Fruit fly (Drosophila melanogaster) whole organism, embryonic: ENCODE data around the gene Mur2B.

Source experiments
- Abd-B ChIP-seq: fragments of 200-800 bp; sonication (Bioruptor generic); optimal IDR thresholded peaks from 2 replicates; lab custom pipeline; 2018; ENCODE audit warnings: missing biosample characterization, mild to moderate bottlenecking, missing genetic modification characterization, moderate library complexity
- Asciz ChIP-seq: fragments of 200-800 bp; sonication (Bioruptor generic); optimal IDR thresholded peaks from 2 replicates; lab custom pipeline; 2017; ENCODE audit warnings: missing biosample characterization, mild to moderate bottlenecking, missing genetic modification characterization, missing genetic modification reagents
- CG11560 ChIP-seq: fragments of 200-800 bp; sonication (Bioruptor generic); IDR thresholded peaks from 3 replicates; pipeline ENCODE4 v1.3.6; 2022; ENCODE audit warnings: missing biosample characterization, missing genetic modification characterization
- CG11695 ChIP-seq: fragments of 200-800 bp; sonication (Bioruptor generic); IDR thresholded peaks from 3 replicates; pipeline ENCODE4 v1.3.6; 2022; ENCODE audit warnings: missing biosample characterization, missing genetic modification characterization
- CG12391 ChIP-seq: fragments of 200-800 bp; sonication (Bioruptor generic); optimal IDR thresholded peaks from 3 replicates; lab custom pipeline; 2018; ENCODE audit warnings: missing biosample characterization, mild to moderate bottlenecking, missing genetic modification characterization, moderate library complexity
- CG13775 ChIP-seq: fragments of 200-800 bp; sonication (Bioruptor generic); optimal IDR thresholded peaks from 3 replicates; lab custom pipeline; 2017; ENCODE audit warnings: missing biosample characterization, mild to moderate bottlenecking, missing genetic modification characterization
- CG17568 ChIP-seq: fragments of 200-800 bp; sonication (Bioruptor generic); optimal IDR thresholded peaks from 2 replicates; lab custom pipeline; 2018; ENCODE audit warnings: missing biosample characterization, mild to moderate bottlenecking, missing genetic modification characterization, moderate library complexity
- CG17802 ChIP-seq: fragments of 200-800 bp; sonication (Bioruptor generic); optimal IDR thresholded peaks from 2 replicates; lab custom pipeline; 2018; ENCODE audit warnings: missing biosample characterization, mild to moderate bottlenecking, missing genetic modification characterization, moderate library complexity
- CG1792 ChIP-seq: fragments of 200-800 bp; sonication (Bioruptor generic); optimal IDR thresholded peaks from 2 replicates; lab custom pipeline; 2016; ENCODE audit warnings: missing biosample characterization, missing genetic modification characterization
- CG2116 ChIP-seq: fragments of 200-800 bp; sonication (Bioruptor generic); optimal IDR thresholded peaks from 3 replicates; lab custom pipeline; 2018; ENCODE audit warnings: missing biosample characterization, mild to moderate bottlenecking, missing genetic modification characterization
- CG2129 ChIP-seq: fragments of 200-800 bp; sonication (Bioruptor generic); IDR thresholded peaks from 2 replicates; pipeline ENCODE4 v1.3.6; 2022; ENCODE audit warnings: missing biosample characterization, missing genetic modification characterization; ENCODE audit not compliant: partially characterized antibody
- CG32772 ChIP-seq: fragments of 200-800 bp; sonication (Bioruptor generic); IDR thresholded peaks from 2 replicates; pipeline ENCODE4 v1.3.6; 2022; ENCODE audit warnings: missing biosample characterization, missing genetic modification characterization
- CG34376 ChIP-seq: fragments of 200-800 bp; sonication (Bioruptor generic); optimal IDR thresholded peaks from 2 replicates; lab custom pipeline; 2018; ENCODE audit warnings: missing biosample characterization, mild to moderate bottlenecking, missing genetic modification characterization
- CG4282 ChIP-seq: fragments of 200-800 bp; sonication (Bioruptor generic); optimal IDR thresholded peaks from 2 replicates; lab custom pipeline; 2016; ENCODE audit warnings: missing biosample characterization, missing genetic modification characterization
- CG6813 ChIP-seq: fragments of 200-800 bp; sonication (Bioruptor generic); optimal IDR thresholded peaks from 2 replicates; lab custom pipeline; 2017; ENCODE audit warnings: missing biosample characterization, missing genetic modification characterization, mild to moderate bottlenecking, moderate library complexity, missing genetic modification reagents
- CG7357 ChIP-seq: fragments of 200-800 bp; sonication (Bioruptor generic); IDR thresholded peaks from 3 replicates; pipeline ENCODE4 v1.3.6; 2022; ENCODE audit warnings: missing biosample characterization, missing genetic modification characterization
- CG8290 ChIP-seq, 3 experiments: fragments of 200-800 bp; sonication (Bioruptor generic); optimal IDR thresholded peaks; 2 replicates each; lab custom pipeline; 2016 to 2019; ENCODE audit warnings: missing biosample characterization in 3 of 3, missing genetic modification characterization in 3 of 3, mild to moderate bottlenecking in 2 of 3, moderate library complexity in 1 of 3
- Dfd ChIP-seq, 2 experiments: fragments of >200 bp; optimal IDR thresholded peaks; 2 replicates each; lab custom pipeline; 2017; ENCODE audit warnings: missing biosample characterization in 2 of 2, missing genetic modification characterization in 2 of 2
- Doc3 ChIP-seq: fragments of 200-800 bp; sonication (Bioruptor generic); IDR thresholded peaks from 3 replicates; pipeline ENCODE4 v1.3.6; 2022; ENCODE audit warnings: missing biosample characterization, missing genetic modification characterization; ENCODE audit not compliant: partially characterized antibody
- Dref ChIP-seq: fragments of 200-800 bp; sonication (Bioruptor generic); IDR thresholded peaks from 2 replicates; pipeline ENCODE4 v1.3.6; 2022; ENCODE audit warnings: missing biosample characterization, missing genetic modification characterization
- Ets97D ChIP-seq: fragments of 200-800 bp; sonication (Bioruptor generic); optimal IDR thresholded peaks from 3 replicates; lab custom pipeline; 2016; ENCODE audit warnings: missing biosample characterization, missing genetic modification characterization
- Hand ChIP-seq: fragments of 200-800 bp; sonication (Bioruptor generic); optimal IDR thresholded peaks from 2 replicates; lab custom pipeline; 2017; ENCODE audit warnings: mild to moderate bottlenecking, missing biosample characterization, missing genetic modification reagents, missing genetic modification characterization
- HmgZ ChIP-seq: fragments of 200-800 bp; sonication (Bioruptor generic); optimal IDR thresholded peaks from 2 replicates; lab custom pipeline; 2018; ENCODE audit warnings: missing biosample characterization, mild to moderate bottlenecking, missing genetic modification characterization
- Hr3 ChIP-seq: fragments of 200-800 bp; sonication (Bioruptor generic); optimal IDR thresholded peaks from 3 replicates; lab custom pipeline; 2016; ENCODE audit warnings: missing biosample characterization, missing genetic modification characterization
- Med ChIP-seq: fragments of 200-800 bp; sonication (Bioruptor generic); peaks from one replicate; lab custom pipeline; 2016; ENCODE audit warnings: missing biosample characterization, missing genetic modification characterization, mild to moderate bottlenecking, inconsistent platforms, moderate library complexity
- Pdp1 ChIP-seq, 2 experiments: fragments of 200-800 bp; sonication (Bioruptor generic); optimal IDR thresholded peaks; 3 replicates each; lab custom pipeline; 2016; ENCODE audit warnings: missing biosample characterization in 2 of 2, missing genetic modification characterization in 2 of 2, mild to moderate bottlenecking in 1 of 2, moderate library complexity in 1 of 2
- Scr ChIP-seq: fragments of 200-800 bp; sonication (Bioruptor generic); IDR thresholded peaks from 2 replicates; pipeline ENCODE4 v1.3.6; 2022; ENCODE audit warnings: missing biosample characterization, missing genetic modification characterization; ENCODE audit not compliant: partially characterized antibody
- Sry-δ ChIP-seq: fragments of 200-800 bp; sonication (Bioruptor generic); optimal IDR thresholded peaks from 2 replicates; lab custom pipeline; 2016; ENCODE audit warnings: missing biosample characterization, missing genetic modification characterization
- amos ChIP-seq: fragments of 200-800 bp; sonication (Bioruptor generic); IDR thresholded peaks from 2 replicates; pipeline ENCODE4 v1.3.6; 2022; ENCODE audit warnings: missing biosample characterization, missing genetic modification characterization; ENCODE audit not compliant: partially characterized antibody
- ato ChIP-seq: fragments of 200-800 bp; sonication (Bioruptor generic); IDR thresholded peaks from 2 replicates; pipeline ENCODE4 v1.3.6; 2022; ENCODE audit warnings: missing biosample characterization, missing genetic modification characterization; ENCODE audit not compliant: partially characterized antibody
- dysf ChIP-seq: fragments of 200-800 bp; sonication (Bioruptor generic); IDR thresholded peaks from 3 replicates; pipeline ENCODE4 v1.3.6; 2022; ENCODE audit warnings: missing biosample characterization, missing genetic modification characterization
- emc ChIP-seq: fragments of 200-800 bp; sonication (Bioruptor generic); optimal IDR thresholded peaks from 2 replicates; lab custom pipeline; 2016; ENCODE audit warnings: missing biosample characterization, missing genetic modification characterization
- fd102C ChIP-seq: fragments of 200-800 bp; sonication (Bioruptor generic); optimal IDR thresholded peaks from 2 replicates; lab custom pipeline; 2018; ENCODE audit warnings: missing biosample characterization, mild to moderate bottlenecking, missing genetic modification characterization, moderate library complexity
- gro ChIP-seq: fragments of 200-800 bp; sonication (Bioruptor generic); optimal IDR thresholded peaks from 2 replicates; lab custom pipeline; 2016; ENCODE audit warnings: missing biosample characterization, missing genetic modification characterization
- hkb ChIP-seq, 2 experiments: fragments of 200-800 bp in 1 of 2; fragments of >200 bp in 1 of 2; sonication (Bioruptor generic) in 1 of 2; IDR thresholded peaks in 1 of 2; optimal IDR thresholded peaks in 1 of 2; 2 replicates each; pipeline versions ENCODE4 v1.3.6 to Lab custom; 2017 to 2022; ENCODE audit warnings: missing biosample characterization in 1 of 2, missing genetic modification characterization in 1 of 2
- maf-S ChIP-seq: fragments of 200-800 bp; sonication (Bioruptor generic); optimal IDR thresholded peaks from 2 replicates; lab custom pipeline; 2016; ENCODE audit warnings: missing biosample characterization, missing genetic modification characterization
- nerfin-2 ChIP-seq: fragments of 200-800 bp; sonication (Bioruptor generic); IDR thresholded peaks from 2 replicates; pipeline ENCODE4 v1.3.6; 2022; ENCODE audit warnings: missing biosample characterization, missing genetic modification characterization; ENCODE audit not compliant: partially characterized antibody
- phol ChIP-seq: fragments of 200-800 bp; sonication (Bioruptor generic); optimal IDR thresholded peaks from 3 replicates; lab custom pipeline; 2018; ENCODE audit warnings: missing biosample characterization, mild to moderate bottlenecking, missing genetic modification characterization, moderate library complexity
- sna ChIP-seq: fragments of 200-800 bp; sonication (Bioruptor generic); IDR thresholded peaks from 2 replicates; pipeline ENCODE4 v1.3.6; 2022; ENCODE audit warnings: missing biosample characterization, missing genetic modification characterization; ENCODE audit not compliant: partially characterized antibody
- stc ChIP-seq: fragments of 200-800 bp; sonication (Bioruptor generic); IDR thresholded peaks from 2 replicates; pipeline ENCODE4 v1.3.6; 2022; ENCODE audit warnings: missing biosample characterization, missing genetic modification characterization
- tap ChIP-seq: fragments of 200-800 bp; optimal IDR thresholded peaks from 3 replicates; lab custom pipeline; 2019; ENCODE audit warnings: missing biosample characterization, mild to moderate bottlenecking, missing genetic modification characterization, moderate library complexity
- trem ChIP-seq: fragments of 200-800 bp; optimal IDR thresholded peaks from 3 replicates; lab custom pipeline; 2019; ENCODE audit warnings: missing biosample characterization, mild to moderate bottlenecking, missing genetic modification characterization, moderate library complexity
- twi ChIP-seq: fragments of 200-800 bp; optimal IDR thresholded peaks from 2 replicates; lab custom pipeline; 2019; ENCODE audit warnings: missing biosample characterization, mild to moderate bottlenecking, missing genetic modification characterization, moderate library complexity
- unc-4 ChIP-seq: fragments of 200-800 bp; sonication (Bioruptor generic); IDR thresholded peaks from 2 replicates; pipeline ENCODE4 v1.3.6; 2022; ENCODE audit warnings: missing biosample characterization, missing genetic modification characterization; ENCODE audit not compliant: partially characterized antibody
- vvl ChIP-seq: fragments of 200-800 bp; sonication (Bioruptor generic); IDR thresholded peaks from 2 replicates; pipeline ENCODE4 v1.3.6; 2022; ENCODE audit warnings: missing biosample characterization, missing genetic modification characterization
- zen2 ChIP-seq: fragments of 200-800 bp; sonication (Bioruptor generic); IDR thresholded peaks from 3 replicates; pipeline ENCODE4 v1.3.6; 2022; ENCODE audit warnings: missing biosample characterization, missing genetic modification characterization; ENCODE audit not compliant: partially characterized antibody

Gene Mur2B

dm6 chrX:1695529-1696410 lies 27.2 kb upstream of the Mur2B start, which contains the start of gene a6 (continued):
- TF ChIP-seq Sry-δ (GFP tag; lab: Kevin White, UChicago): peak; percentile 83
- TF ChIP-seq Scr: peak; percentile 82
- TF ChIP-seq Dref: peak; percentile 98
- no peak for TF ChIP-seq Dfd (GFP tag; optimal IDR thresholded peaks at IDR 0.05; lab: Kevin White, UChicago)
- peak; percentile 17 for TF ChIP-seq CG13775 (GFP tag; lab: Kevin White, UChicago)
- TF ChIP-seq sna: peak; percentile 88
- TF ChIP-seq vvl (GFP tag; lab: Robert Waterston, UW): no peak
- TF ChIP-seq nerfin-2: peak; percentile 96
- TF ChIP-seq Pdp1 (GFP tag; optimal IDR thresholded peaks at IDR 0.05; lab: Kevin White, UChicago): peak in 1 of 2 experiments; percentile 73
- no peak for TF ChIP-seq CG11695 (GFP tag; lab: Robert Waterston, UW)
- peak; percentile 91 for TF ChIP-seq ato (GFP tag; lab: Robert Waterston, UW)
- TF ChIP-seq CG2129: peak; percentile 54
- TF ChIP-seq Hr3: no peak
- TF ChIP-seq unc-4: peak; percentile 90
- no peak for TF ChIP-seq fd102C
- TF ChIP-seq gro (GFP tag; lab: Kevin White, UChicago): no peak
- TF ChIP-seq twi (tag; lab: Kevin White, UChicago): no peak
- TF ChIP-seq CG2116 (GFP tag; lab: Kevin White, UChicago): peak; percentile 99
- no peak for TF ChIP-seq HmgZ (tag; lab: Kevin White, UChicago)
- peak; percentile 66 for TF ChIP-seq Ets97D (GFP tag; lab: Kevin White, UChicago)
- no peak for TF ChIP-seq CG8290 (GFP tag; optimal IDR thresholded peaks at IDR 0.05; lab: Kevin White, UChicago)
- TF ChIP-seq CG8290 (tag; optimal IDR thresholded peaks at IDR 0.05; lab: Kevin White, UChicago): no peak
- no peak for TF ChIP-seq CG7357
- TF ChIP-seq amos (GFP tag; lab: Robert Waterston, UW): peak; percentile 87
- no peak for TF ChIP-seq stc (GFP tag; lab: Robert Waterston, UW)
- TF ChIP-seq CG11560 (tag; lab: Robert Waterston, UW): peak; percentile 68; the same call in 2 of the 3 replicates
- TF ChIP-seq dysf (GFP tag; lab: Robert Waterston, UW): no peak
- TF ChIP-seq phol (tag; lab: Kevin White, UChicago): peak; percentile 21
- no peak for TF ChIP-seq CG34376
- no peak for TF ChIP-seq CG17802 (tag; lab: Kevin White, UChicago)
- TF ChIP-seq Hand: no peak
- peak; percentile 1 for TF ChIP-seq hkb (optimal IDR thresholded peaks at IDR 0.05; lab: Kevin White, UChicago)
- TF ChIP-seq hkb (GFP tag; IDR thresholded peaks at IDR 0.05; lab: Robert Waterston, UW): no peak
- TF ChIP-seq CG32772 (GFP tag; lab: Robert Waterston, UW): no peak
- no peak for TF ChIP-seq CG17568 (GFP tag; lab: Kevin White, UChicago)
- no peak for TF ChIP-seq Asciz (GFP tag; lab: Kevin White, UChicago)
- TF ChIP-seq Doc3 (GFP tag; lab: Robert Waterston, UW): peak; percentile 79
- TF ChIP-seq zen2: peak; percentile 93
- no peak for TF ChIP-seq emc (GFP tag; lab: Kevin White, UChicago)
- TF ChIP-seq CG4282 (GFP tag; lab: Kevin White, UChicago): no peak
- TF ChIP-seq trem (tag; lab: Kevin White, UChicago): peak; percentile 51
- no peak for TF ChIP-seq CG6813
- TF ChIP-seq CG1792 (GFP tag; lab: Kevin White, UChicago): no peak
- peak; percentile 6 for TF ChIP-seq tap (tag; lab: Kevin White, UChicago)
- no peak for TF ChIP-seq maf-S
- TF ChIP-seq Abd-B: no peak
- TF ChIP-seq CG12391: no peak
- peak; percentile 74 for TF ChIP-seq Med
